Fruit fly (Drosophila melanogaster) S2 (cell line): ENCODE results near the gene Nf-YA.

Experiments
- CG8478 ChIP-seq: fragments of >200 bp; optimal IDR thresholded peaks from 2 replicates; lab custom pipeline; 2018
- CTCF ChIP-seq, 2 experiments: fragments of >200 bp; optimal IDR thresholded peaks; 2 replicates each; lab custom pipeline; 2018

- TF ChIP-seq CTCF (optimal IDR thresholded peaks at IDR 0.05; lab: Kevin White, UChicago) (no peak), CG8478 (lab: Kevin White, UChicago) (no peak)
These were observed 19.7 kb upstream of the Nf-YA start for dm6 chr3L:9461670-9462246.
